Fruit fly (Drosophila melanogaster) whole organism, embryonic: ENCODE results near the gene CG11158.

ENCODE experiments used
- CG10267 ChIP-seq: fragments of 200-800 bp; sonication (Bioruptor generic); optimal IDR thresholded peaks from 2 replicates; lab custom pipeline; 2018; ENCODE audit warnings: missing biosample characterization, mild to moderate bottlenecking, missing genetic modification characterization, moderate library complexity
- CG10543 ChIP-seq: fragments of 200-800 bp; sonication (Bioruptor generic); optimal IDR thresholded peaks from 3 replicates; lab custom pipeline; 2017; ENCODE audit warnings: missing biosample characterization, mild to moderate bottlenecking, missing genetic modification characterization, moderate library complexity
- CG11247 ChIP-seq: fragments of 200-800 bp; sonication (Bioruptor generic); IDR thresholded peaks from 2 replicates; pipeline ENCODE4 v1.3.6; 2022; ENCODE audit warnings: missing biosample characterization, missing genetic modification characterization
- CG12104 ChIP-seq: fragments of 200-800 bp; sonication (Bioruptor generic); optimal IDR thresholded peaks from 3 replicates; lab custom pipeline; 2016; ENCODE audit warnings: missing biosample characterization, missing genetic modification characterization
- CG12659 ChIP-seq: fragments of 200-800 bp; sonication (Bioruptor generic); optimal IDR thresholded peaks from 3 replicates; lab custom pipeline; 2017; ENCODE audit warnings: mild to moderate bottlenecking, missing biosample characterization, missing genetic modification reagents, missing genetic modification characterization
- CG13424 ChIP-seq: fragments of 200-800 bp; sonication (Bioruptor generic); optimal IDR thresholded peaks from 2 replicates; lab custom pipeline; 2019; ENCODE audit warnings: missing biosample characterization, mild to moderate bottlenecking, missing genetic modification characterization, moderate library complexity
- CG14014 ChIP-seq: fragments of 200-800 bp; sonication (Bioruptor generic); IDR thresholded peaks from 2 replicates; pipeline ENCODE4 v1.3.6; 2022; ENCODE audit warnings: missing biosample characterization, missing genetic modification characterization
- CG14710 ChIP-seq: fragments of 200-800 bp; sonication (Bioruptor generic); optimal IDR thresholded peaks from 3 replicates; lab custom pipeline; 2019; ENCODE audit warnings: missing biosample characterization, mild to moderate bottlenecking, missing genetic modification characterization, moderate library complexity
- CG15269 ChIP-seq: fragments of 200-800 bp; sonication (Bioruptor generic); optimal IDR thresholded peaks from 2 replicates; lab custom pipeline; 2018; ENCODE audit warnings: missing biosample characterization, mild to moderate bottlenecking, missing genetic modification characterization, moderate library complexity
- CG1647 ChIP-seq: fragments of 200-800 bp; sonication (Bioruptor generic); optimal IDR thresholded peaks from 3 replicates; lab custom pipeline; 2016; ENCODE audit warnings: missing biosample characterization, missing genetic modification characterization
- CG16779 ChIP-seq: fragments of 200-800 bp; sonication (Bioruptor generic); IDR thresholded peaks from 2 replicates; pipeline ENCODE4 v1.3.6; 2022; ENCODE audit warnings: missing biosample characterization, missing genetic modification characterization
- CG17186 ChIP-seq: fragments of 200-800 bp; sonication (Bioruptor generic); optimal IDR thresholded peaks from 3 replicates; lab custom pipeline; 2017; ENCODE audit warnings: missing biosample characterization, missing genetic modification reagents, missing genetic modification characterization
- CG18476 ChIP-seq: fragments of 200-800 bp; sonication (Bioruptor generic); optimal IDR thresholded peaks from 2 replicates; lab custom pipeline; 2016; ENCODE audit warnings: missing biosample characterization, mild to moderate bottlenecking, missing genetic modification characterization
- CG2889 ChIP-seq: fragments of 200-800 bp; sonication (Bioruptor generic); IDR thresholded peaks from 3 replicates; pipeline ENCODE4 v1.3.6; 2022; ENCODE audit warnings: missing biosample characterization, missing genetic modification characterization
- CG32767 ChIP-seq: fragments of 200-800 bp; sonication (Bioruptor generic); IDR thresholded peaks from 2 replicates; pipeline ENCODE4 v1.3.6; 2022; ENCODE audit warnings: missing biosample characterization, missing genetic modification characterization
- CG34376 ChIP-seq: fragments of 200-800 bp; sonication (Bioruptor generic); optimal IDR thresholded peaks from 2 replicates; lab custom pipeline; 2018; ENCODE audit warnings: missing biosample characterization, mild to moderate bottlenecking, missing genetic modification characterization
- CG3838 ChIP-seq: fragments of 200-800 bp; sonication (Bioruptor generic); optimal IDR thresholded peaks from 3 replicates; lab custom pipeline; 2016; ENCODE audit warnings: missing biosample characterization, missing genetic modification characterization
- CG42726 ChIP-seq: fragments of 200-800 bp; sonication (Bioruptor generic); IDR thresholded peaks from 2 replicates; pipeline ENCODE4 v1.3.6; 2022; ENCODE audit warnings: missing biosample characterization, missing genetic modification characterization; ENCODE audit not compliant: partially characterized antibody
- CG6813 ChIP-seq: fragments of 200-800 bp; sonication (Bioruptor generic); optimal IDR thresholded peaks from 2 replicates; lab custom pipeline; 2017; ENCODE audit warnings: missing biosample characterization, missing genetic modification characterization, mild to moderate bottlenecking, moderate library complexity, missing genetic modification reagents
- CG8089 ChIP-seq: fragments of 200-800 bp; sonication (Bioruptor generic); optimal IDR thresholded peaks from 3 replicates; lab custom pipeline; 2016; ENCODE audit warnings: missing biosample characterization, missing genetic modification characterization
- CG8478 ChIP-seq: fragments of >200 bp; optimal IDR thresholded peaks from 2 replicates; lab custom pipeline; 2018
- CG8944 ChIP-seq: fragments of 200-800 bp; sonication (Bioruptor generic); optimal IDR thresholded peaks from 3 replicates; lab custom pipeline; 2016; ENCODE audit warnings: missing biosample characterization, missing genetic modification characterization
- CG9797 ChIP-seq: fragments of 200-800 bp; sonication (Bioruptor generic); optimal IDR thresholded peaks from 3 replicates; lab custom pipeline; 2018; ENCODE audit warnings: missing biosample characterization, mild to moderate bottlenecking, missing genetic modification characterization
- CG9876 ChIP-seq: fragments of 200-800 bp; sonication (Bioruptor generic); optimal IDR thresholded peaks from 2 replicates; lab custom pipeline; 2016; ENCODE audit warnings: missing biosample characterization, missing genetic modification characterization
- Camta ChIP-seq: fragments of 200-800 bp; sonication (Bioruptor generic); optimal IDR thresholded peaks from 2 replicates; lab custom pipeline; 2016; ENCODE audit warnings: missing biosample characterization, missing genetic modification characterization
- H15 ChIP-seq: fragments of 200-800 bp; sonication (Bioruptor generic); IDR thresholded peaks from 3 replicates; pipeline ENCODE4 v1.3.6; 2022; ENCODE audit warnings: missing biosample characterization, missing genetic modification characterization
- Mad ChIP-seq: fragments of 200-800 bp; sonication (Bioruptor generic); optimal IDR thresholded peaks from 2 replicates; lab custom pipeline; 2016; ENCODE audit warnings: missing biosample characterization, missing genetic modification characterization
- Side ChIP-seq: fragments of 200-800 bp; sonication (Bioruptor generic); optimal IDR thresholded peaks from 2 replicates; lab custom pipeline; 2016; ENCODE audit warnings: missing biosample characterization, missing genetic modification characterization
- Taf1 ChIP-seq: fragments of 200-800 bp; sonication (Bioruptor generic); IDR thresholded peaks from 2 replicates; pipeline ENCODE4 v1.3.6; 2022; ENCODE audit warnings: missing biosample characterization, missing genetic modification characterization
- YL-1 ChIP-seq: fragments of 200-800 bp; sonication (Bioruptor generic); optimal IDR thresholded peaks from 3 replicates; lab custom pipeline; 2017; ENCODE audit warnings: missing biosample characterization, mild to moderate bottlenecking, missing genetic modification characterization
- crc ChIP-seq: fragments of 200-800 bp; sonication (Bioruptor generic); optimal IDR thresholded peaks from 2 replicates; lab custom pipeline; 2016; ENCODE audit warnings: missing biosample characterization, missing genetic modification characterization
- dati ChIP-seq: fragments of 200-800 bp; sonication (Bioruptor generic); IDR thresholded peaks from 2 replicates; pipeline ENCODE4 v1.3.6; 2022; ENCODE audit warnings: missing biosample characterization, missing genetic modification characterization
- dysf ChIP-seq: fragments of 200-800 bp; sonication (Bioruptor generic); IDR thresholded peaks from 3 replicates; pipeline ENCODE4 v1.3.6; 2022; ENCODE audit warnings: missing biosample characterization, missing genetic modification characterization
- emc ChIP-seq: fragments of 200-800 bp; sonication (Bioruptor generic); optimal IDR thresholded peaks from 2 replicates; lab custom pipeline; 2016; ENCODE audit warnings: missing biosample characterization, missing genetic modification characterization
- ems ChIP-seq: fragments of 200-800 bp; sonication (Bioruptor generic); optimal IDR thresholded peaks from 3 replicates; lab custom pipeline; 2016; ENCODE audit warnings: missing biosample characterization, missing genetic modification characterization
- eve ChIP-seq, 2 experiments: fragments of >200 bp; optimal IDR thresholded peaks; 2 replicates each; lab custom pipeline; 2017; ENCODE audit warnings: missing biosample characterization in 2 of 2, missing genetic modification characterization in 2 of 2
- exex ChIP-seq: fragments of 200-800 bp; sonication (Bioruptor generic); optimal IDR thresholded peaks from 4 replicates; lab custom pipeline; 2018; ENCODE audit warnings: missing biosample characterization, mild to moderate bottlenecking, missing genetic modification characterization, moderate library complexity
- fd96Cb ChIP-seq: fragments of 200-800 bp; sonication (Bioruptor generic); optimal IDR thresholded peaks from 2 replicates; lab custom pipeline; 2018; ENCODE audit warnings: missing biosample characterization, mild to moderate bottlenecking, missing genetic modification characterization, moderate library complexity
- fu2 ChIP-seq: fragments of 200-800 bp; sonication (Bioruptor generic); optimal IDR thresholded peaks from 2 replicates; lab custom pipeline; 2016; ENCODE audit warnings: missing biosample characterization, missing genetic modification characterization
- grau ChIP-seq: fragments of 200-800 bp; optimal IDR thresholded peaks from 3 replicates; lab custom pipeline; 2019; ENCODE audit warnings: missing biosample characterization, mild to moderate bottlenecking, missing genetic modification characterization, moderate library complexity
- lilli ChIP-seq: fragments of 200-800 bp; sonication (Bioruptor generic); optimal IDR thresholded peaks from 3 replicates; lab custom pipeline; 2016; ENCODE audit warnings: missing biosample characterization, missing genetic modification characterization
- mirr ChIP-seq: fragments of 200-800 bp; sonication (Bioruptor generic); optimal IDR thresholded peaks from 3 replicates; lab custom pipeline; 2018; ENCODE audit warnings: missing biosample characterization, mild to moderate bottlenecking, missing genetic modification characterization
- nerfin-2 ChIP-seq: fragments of 200-800 bp; sonication (Bioruptor generic); IDR thresholded peaks from 2 replicates; pipeline ENCODE4 v1.3.6; 2022; ENCODE audit warnings: missing biosample characterization, missing genetic modification characterization; ENCODE audit not compliant: partially characterized antibody
- odd ChIP-seq: fragments of 200-800 bp; sonication (Bioruptor generic); optimal IDR thresholded peaks from 2 replicates; lab custom pipeline; 2017; ENCODE audit warnings: missing biosample characterization, mild to moderate bottlenecking, missing genetic modification characterization
- pum ChIP-seq: fragments of 200-800 bp; sonication (Bioruptor generic); optimal IDR thresholded peaks from 2 replicates; lab custom pipeline; 2016; ENCODE audit warnings: missing biosample characterization, missing genetic modification characterization
- repo ChIP-seq: fragments of 200-800 bp; sonication (Bioruptor generic); optimal IDR thresholded peaks from 2 replicates; lab custom pipeline; 2016; ENCODE audit warnings: missing biosample characterization, missing genetic modification characterization
- sob ChIP-seq: fragments of 200-800 bp; sonication (Bioruptor generic); IDR thresholded peaks from 2 replicates; pipeline ENCODE4 v1.3.6; 2022; ENCODE audit warnings: missing biosample characterization, missing genetic modification characterization
- tgo ChIP-seq: fragments of 200-800 bp; sonication (Bioruptor generic); IDR thresholded peaks from 3 replicates; pipeline ENCODE4 v1.3.6; 2022; ENCODE audit warnings: missing biosample characterization, missing genetic modification characterization
- vfl ChIP-seq: fragments of 200-800 bp; sonication (Bioruptor generic); optimal IDR thresholded peaks from 2 replicates; lab custom pipeline; 2016; ENCODE audit warnings: missing biosample characterization, missing genetic modification characterization
- wek ChIP-seq: fragments of 200-800 bp; sonication (Bioruptor generic); optimal IDR thresholded peaks from 3 replicates; lab custom pipeline; 2018; ENCODE audit warnings: missing biosample characterization, mild to moderate bottlenecking, missing genetic modification characterization, moderate library complexity

CG11158 gene

dm6 chrX:13641115-13641890 lies 41.4 kb upstream of the CG11158 start (continued):
- TF ChIP-seq CG12659 (peak; percentile 96), YL-1 (GFP tag; lab: Kevin White, UChicago) (peak; percentile 79), Camta (GFP tag; lab: Kevin White, UChicago) (peak; percentile 94), CG8944 (GFP tag; lab: Kevin White, UChicago) (peak; percentile 96), CG15269 (peak; percentile 94), CG9876 (GFP tag; lab: Kevin White, UChicago) (peak; percentile 92), repo (GFP tag; lab: Kevin White, UChicago) (peak; percentile 94), CG42726 (GFP tag; lab: Robert Waterston, UW) (no peak), Taf1 (GFP tag; lab: Robert Waterston, UW) (peak; percentile 68; the same call in 1 of the 2 replicates), lilli (GFP tag; lab: Kevin White, UChicago) (peak; percentile 97), CG8478 (lab: Kevin White, UChicago) (no peak), CG17186 (peak; percentile 62), mirr (GFP tag; lab: Kevin White, UChicago) (peak; percentile 60), H15 (GFP tag; lab: Robert Waterston, UW) (peak; percentile 87), CG10543 (peak; percentile 64), emc (GFP tag; lab: Kevin White, UChicago) (peak; percentile 94), CG16779 (peak; percentile 92), CG2889 (peak; percentile 92), CG34376 (GFP tag; lab: Kevin White, UChicago) (peak; percentile 32), CG10267 (peak; percentile 82), eve (GFP tag; optimal IDR thresholded peaks at IDR 0.05; lab: Kevin White, UChicago) (peak in 1 of 2 experiments; percentile 97), CG6813 (GFP tag; lab: Kevin White, UChicago) (peak; percentile 86), CG12104 (GFP tag; lab: Kevin White, UChicago) (peak; percentile 89), sob (GFP tag; lab: Robert Waterston, UW) (peak; percentile 94), CG14014 (GFP tag; lab: Robert Waterston, UW) (peak; percentile 95), CG1647 (GFP tag; lab: Kevin White, UChicago) (peak; percentile 94), CG14710 (tag; lab: Kevin White, UChicago) (peak; percentile 82), exex (peak; percentile 53), CG32767 (GFP tag; lab: Robert Waterston, UW) (peak; percentile 90; the same call in 1 of the 2 replicates), CG13424 (tag; lab: Kevin White, UChicago) (peak; percentile 93), CG18476 (peak; percentile 90), fd96Cb (tag; lab: Kevin White, UChicago) (peak; percentile 91), tgo (peak; percentile 92), wek (peak; percentile 78), Side (GFP tag; lab: Kevin White, UChicago) (peak; percentile 94), CG11247 (GFP tag; lab: Robert Waterston, UW) (peak; percentile 89), fu2 (peak; percentile 95), crc (GFP tag; lab: Kevin White, UChicago) (peak; percentile 94), nerfin-2 (GFP tag; lab: Robert Waterston, UW) (no peak), pum (GFP tag; lab: Kevin White, UChicago) (peak; percentile 92), CG8089 (GFP tag; lab: Kevin White, UChicago) (peak; percentile 93), ems (peak; percentile 93), Mad (GFP tag; lab: Kevin White, UChicago) (peak; percentile 92), CG3838 (GFP tag; lab: Kevin White, UChicago) (peak; percentile 89), dati (GFP tag; lab: Robert Waterston, UW) (peak; percentile 84; the same call in 1 of the 2 replicates), CG9797 (GFP tag; lab: Kevin White, UChicago) (peak; percentile 26), grau (peak; percentile 93), odd (GFP tag; lab: Kevin White, UChicago) (peak; percentile 84), vfl (GFP tag; lab: Kevin White, UChicago) (peak; percentile 90), dysf (GFP tag; lab: Robert Waterston, UW) (peak; percentile 95)
